Worm (Caenorhabditis elegans) whole organism, young adult: ENCODE results near the gene npr-9.

Experiments used
- ama-1 ChIP-seq, 3 experiments: fragments of 150-350 bp in 1 of 3; sonication (generic microtip) in 2 of 3; optimal IDR thresholded peaks; 2 replicates each; lab custom pipeline; 2014 to 2018; ENCODE audit warnings: missing biosample characterization in 2 of 3, missing genetic modification characterization in 2 of 3, missing genetic modification reagents in 2 of 3
- cebp-1 ChIP-seq, 2 experiments: fragments of 200-800 bp in 1 of 2; sonication (Bioruptor generic) in 1 of 2; sonication (generic microtip) in 1 of 2; IDR thresholded peaks in 1 of 2; optimal IDR thresholded peaks in 1 of 2; 2 replicates each; pipeline versions ENCODE4 v1.3.6 to Lab custom; 2017 to 2022; ENCODE audit warnings: missing compliant biosample characterization in 2 of 2, missing genetic modification characterization in 2 of 2, mild to moderate bottlenecking in 1 of 2, missing genetic modification reagents in 1 of 2, moderate library complexity in 1 of 2
- ceh-40 ChIP-seq: fragments of 200-800 bp; sonication (Bioruptor generic); IDR thresholded peaks from 2 replicates; pipeline ENCODE4 v1.3.6; 2022; ENCODE audit warnings: missing genetic modification characterization, missing compliant biosample characterization
- dpff-1 ChIP-seq: sonication (generic microtip); optimal IDR thresholded peaks from 2 replicates; lab custom pipeline; 2017; ENCODE audit warnings: mild to moderate bottlenecking, missing genetic modification characterization, missing compliant biosample characterization
- dpl-1 ChIP-seq: fragments of 150-350 bp; optimal IDR thresholded peaks from 2 replicates; lab custom pipeline; 2014; ENCODE audit warnings: missing biosample characterization, missing genetic modification reagents, missing genetic modification characterization
- repo-1 ChIP-seq: sonication (generic microtip); optimal IDR thresholded peaks from 2 replicates; lab custom pipeline; 2017; ENCODE audit warnings: mild to moderate bottlenecking, missing genetic modification characterization, missing compliant biosample characterization
- sptf-2 ChIP-seq: fragments of 200-800 bp; sonication (Bioruptor generic); optimal IDR thresholded peaks from 2 replicates; lab custom pipeline; 2018; ENCODE audit warnings: mild to moderate bottlenecking, missing genetic modification characterization, missing compliant biosample characterization
- tbx-9 ChIP-seq: sonication (generic microtip); optimal IDR thresholded peaks from 2 replicates; lab custom pipeline; 2016; ENCODE audit warnings: borderline replicate concordance, missing genetic modification characterization, inconsistent platforms, missing compliant biosample characterization
- unc-130 ChIP-seq: sonication (generic microtip); optimal IDR thresholded peaks from 2 replicates; lab custom pipeline; 2016; ENCODE audit warnings: missing genetic modification reagents, missing genetic modification characterization, missing compliant biosample characterization
- ztf-18 ChIP-seq: sonication (generic microtip); optimal IDR thresholded peaks from 2 replicates; lab custom pipeline; 2016; ENCODE audit warnings: missing genotype, mild to moderate bottlenecking, missing genetic modification characterization, missing compliant biosample characterization
- ztf-26 ChIP-seq: sonication (generic microtip); optimal IDR thresholded peaks from 2 replicates; lab custom pipeline; 2017; ENCODE audit warnings: missing genetic modification characterization, missing compliant biosample characterization

DNA sequence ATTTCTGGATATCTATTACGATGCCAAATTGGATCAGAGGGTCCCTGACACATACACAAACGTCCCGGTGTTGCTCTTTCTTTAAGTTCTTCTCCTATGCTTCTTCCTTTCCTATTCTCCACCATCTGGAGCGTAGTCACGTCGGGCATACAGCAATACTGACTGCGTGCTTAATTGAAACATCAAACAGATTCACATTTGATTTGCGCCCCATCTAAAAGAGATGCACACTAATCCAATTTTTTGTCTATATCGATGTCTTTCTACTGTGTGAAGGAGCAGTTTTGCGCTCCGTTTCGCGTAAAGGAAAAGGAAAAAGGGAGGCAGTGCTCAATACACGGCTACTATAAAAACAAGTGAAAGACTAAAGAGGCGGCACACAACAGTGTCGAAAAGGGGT, 814 bp upstream of the npr-9 start:
- no peak for TF ChIP-seq ztf-18 (tag; lab: Kevin White, UChicago)
- TF ChIP-seq ztf-26 (tag; lab: Kevin White, UChicago) = no peak
- no peak for TF ChIP-seq repo-1 (tag; lab: Kevin White, UChicago)
- no peak for TF ChIP-seq ceh-40 (GFP tag; lab: Robert Waterston, UW)
- TF ChIP-seq tbx-9 (tag; lab: Kevin White, UChicago) = no peak
- no peak for TF ChIP-seq ama-1 (optimal IDR thresholded peaks at IDR 0.05; lab: Kevin White, UChicago)
- no peak for TF ChIP-seq ama-1 (GFP tag; optimal IDR thresholded peaks at IDR 0.05; lab: Kevin White, UChicago)
- TF ChIP-seq dpff-1 = no peak
- no peak for TF ChIP-seq unc-130 (GFP tag; lab: Kevin White, UChicago)
- no peak for TF ChIP-seq sptf-2 (GFP tag; lab: Kevin White, UChicago)
- no peak for TF ChIP-seq dpl-1 (GFP tag; lab: Kevin White, UChicago)
- no peak for TF ChIP-seq cebp-1 (GFP tag; IDR thresholded peaks at IDR 0.05; lab: Robert Waterston, UW)
- no peak for TF ChIP-seq cebp-1 (tag; optimal IDR thresholded peaks at IDR 0.05; lab: Kevin White, UChicago)
